Fruit fly (Drosophila melanogaster) whole organism, adult: ENCODE data around the gene CG32248.

Experiments
- CG11617 ChIP-seq: fragments of 200-800 bp; sonication (Bioruptor generic); optimal IDR thresholded peaks from 2 replicates; lab custom pipeline; 2017; ENCODE audit warnings: mild to moderate bottlenecking, missing biosample characterization, missing genetic modification reagents, missing genetic modification characterization
- CG1620 ChIP-seq: fragments of 200-800 bp; sonication (Bioruptor generic); optimal IDR thresholded peaks from 2 replicates; lab custom pipeline; 2016; ENCODE audit warnings: missing biosample characterization, missing genetic modification characterization
- Crg-1 ChIP-seq: fragments of 200-800 bp; sonication (Bioruptor generic); optimal IDR thresholded peaks from 2 replicates; lab custom pipeline; 2016; ENCODE audit warnings: missing biosample characterization, missing genetic modification characterization
- bab1 ChIP-seq: fragments of 200-800 bp; sonication (Bioruptor generic); optimal IDR thresholded peaks from 3 replicates; lab custom pipeline; 2019; ENCODE audit warnings: missing biosample characterization, mild to moderate bottlenecking, missing genetic modification characterization, moderate library complexity
- kay ChIP-seq: fragments of 200-800 bp; sonication (Bioruptor generic); peaks from one replicate; lab custom pipeline; 2016; ENCODE audit warnings: missing biosample characterization, missing genetic modification characterization, borderline replicate concordance
- pad ChIP-seq: fragments of 200-800 bp; sonication (Bioruptor generic); optimal IDR thresholded peaks from 3 replicates; lab custom pipeline; 2017; ENCODE audit warnings: missing biosample characterization, missing genetic modification characterization, mild to moderate bottlenecking, moderate library complexity, missing genetic modification reagents

- TF ChIP-seq Crg-1 (GFP tag; lab: Kevin White, UChicago) = no peak
- TF ChIP-seq CG11617 = no peak
- TF ChIP-seq bab1 (GFP tag; lab: Kevin White, UChicago) = no peak
- no peak for TF ChIP-seq pad (GFP tag; lab: Kevin White, UChicago)
- TF ChIP-seq kay (GFP tag; lab: Kevin White, UChicago) = no peak
- TF ChIP-seq CG1620 (GFP tag; lab: Kevin White, UChicago) = no peak
Observed at dm6 chr3L:4510317-4510716, 38.8 kb downstream of the CG32248 start.
